Worm (Caenorhabditis elegans) whole organism, mixed stage, embryonic: Measurements from ENCODE around the gene clec-246.

Experiments
- ceh-43 ChIP-seq: fragments of 200-800 bp; sonication (Bioruptor generic); optimal IDR thresholded peaks from 2 replicates; lab custom pipeline; 2018; ENCODE audit warnings: mild to moderate bottlenecking, missing genetic modification characterization, moderate library complexity, missing compliant biosample characterization
- ces-1 ChIP-seq: fragments of 150-350 bp; optimal IDR thresholded peaks from 2 replicates; lab custom pipeline; 2014; ENCODE audit warnings: missing biosample characterization, missing genetic modification reagents, missing genetic modification characterization
- lin-13 ChIP-seq: fragments of 150-350 bp; optimal IDR thresholded peaks from 2 replicates; lab custom pipeline; 2014; ENCODE audit warnings: missing biosample characterization, missing genetic modification characterization
- mab-5 ChIP-seq: fragments of 150-350 bp; optimal IDR thresholded peaks from 2 replicates; lab custom pipeline; 2014; ENCODE audit warnings: missing biosample characterization, missing genetic modification characterization
- nhr-237 ChIP-seq: fragments of 150-350 bp; optimal IDR thresholded peaks from 2 replicates; lab custom pipeline; 2014; ENCODE audit warnings: missing biosample characterization, missing genetic modification characterization
- snpc-4 ChIP-seq: fragments of 150-350 bp; optimal IDR thresholded peaks from 2 replicates; lab custom pipeline; 2014; ENCODE audit warnings: missing biosample characterization, missing genetic modification characterization
- unc-62 ChIP-seq: fragments of 150-350 bp; optimal IDR thresholded peaks from 2 replicates; lab custom pipeline; 2014; ENCODE audit warnings: missing biosample characterization, missing genetic modification reagents, missing genetic modification characterization

DNA sequence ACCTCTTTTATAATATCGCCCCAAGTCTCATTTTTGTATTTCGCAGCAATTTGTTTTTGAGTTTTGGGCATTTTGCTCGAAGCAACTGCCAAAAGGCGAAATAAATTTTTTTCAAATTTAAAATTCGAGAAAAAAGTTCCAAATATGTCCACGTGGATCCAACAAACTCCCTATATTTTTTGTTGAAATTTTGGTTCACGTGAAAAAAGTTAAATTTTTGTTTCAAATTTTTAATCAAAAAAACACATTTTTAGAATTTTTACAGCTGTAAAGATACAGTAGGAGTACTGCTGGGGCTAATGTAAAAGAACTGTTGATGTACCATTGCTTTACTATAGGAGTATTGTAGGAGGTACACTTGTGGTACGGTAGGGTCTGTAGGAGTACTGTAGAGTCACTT lies 22.1 kb upstream of the clec-246 start, which contains the start of gene C14A6.6:
- no peak for TF ChIP-seq mab-5
- no peak for TF ChIP-seq ces-1
- TF ChIP-seq ceh-43: no peak
- no peak for TF ChIP-seq snpc-4
- no peak for TF ChIP-seq unc-62
- TF ChIP-seq lin-13 (tag; lab: Kevin White, UChicago): no peak
- TF ChIP-seq nhr-237 (tag; lab: Kevin White, UChicago): no peak
